Worm (Caenorhabditis elegans) whole organism, L3 larva: Measurements from ENCODE around the gene Y9C9A.16.

Experiments used
- R02D3.7 ChIP-seq: fragments of 150-350 bp; optimal IDR thresholded peaks from 2 replicates; lab custom pipeline; 2014; ENCODE audit warnings: missing biosample characterization, missing genetic modification characterization
- ceh-16 ChIP-seq: sonication (generic microtip); optimal IDR thresholded peaks from 2 replicates; lab custom pipeline; 2017; ENCODE audit warnings: missing biosample characterization, missing genetic modification characterization
- ceh-28 ChIP-seq: fragments of 150-350 bp; optimal IDR thresholded peaks from 2 replicates; lab custom pipeline; 2014; ENCODE audit warnings: missing biosample characterization, missing genetic modification reagents, missing genetic modification characterization
- egl-27 ChIP-seq: sonication (generic microtip); optimal IDR thresholded peaks from 4 replicates; lab custom pipeline; 2017; ENCODE audit warnings: missing biosample characterization, missing genetic modification reagents, missing genetic modification characterization
- fos-1 ChIP-seq: fragments of 150-350 bp; optimal IDR thresholded peaks from 2 replicates; lab custom pipeline; 2014; ENCODE audit warnings: missing biosample characterization, missing genetic modification characterization
- lsy-12 ChIP-seq: sonication (generic microtip); optimal IDR thresholded peaks from 2 replicates; lab custom pipeline; 2016; ENCODE audit warnings: mild to moderate bottlenecking, missing genetic modification characterization, missing compliant biosample characterization
- nfya-1 ChIP-seq: sonication (generic microtip); optimal IDR thresholded peaks from 2 replicates; lab custom pipeline; 2017; ENCODE audit warnings: missing genetic modification characterization, mild to moderate bottlenecking, missing compliant biosample characterization, antibody characterized with exemption, moderate library complexity; ENCODE audit not compliant: insufficient read depth
- nhr-11 ChIP-seq: fragments of 150-350 bp; optimal IDR thresholded peaks from 2 replicates; lab custom pipeline; 2014; ENCODE audit warnings: missing biosample characterization, missing genetic modification characterization
- skn-1 ChIP-seq: fragments of 150-350 bp; optimal IDR thresholded peaks from 2 replicates; lab custom pipeline; 2014; ENCODE audit warnings: missing biosample characterization, missing genetic modification characterization
- unc-39 ChIP-seq: sonication (generic microtip); optimal IDR thresholded peaks from 4 replicates; lab custom pipeline; 2017; ENCODE audit warnings: missing biosample characterization, missing genetic modification characterization
- ztf-11 ChIP-seq: fragments of 150-350 bp; optimal IDR thresholded peaks from 2 replicates; lab custom pipeline; 2014; ENCODE audit warnings: missing biosample characterization, missing genetic modification characterization

DNA sequence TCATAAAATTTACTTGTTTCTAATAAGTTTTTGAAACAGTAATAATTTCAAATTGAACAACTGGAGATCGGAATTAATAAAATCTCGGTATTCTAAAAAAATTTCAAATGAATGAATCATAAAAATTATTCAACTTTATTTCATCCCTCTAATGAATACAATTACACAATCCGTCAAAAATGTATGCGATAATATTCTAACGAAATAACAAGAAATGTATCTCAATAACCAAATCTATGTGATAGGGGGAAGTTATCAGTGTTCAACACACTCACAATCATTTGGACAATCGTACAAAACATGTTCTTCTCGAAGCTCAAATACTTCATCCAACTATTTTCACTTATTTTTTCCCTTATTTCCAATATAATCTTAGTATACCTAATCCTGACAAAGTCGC lies 34.2 kb downstream of the Y9C9A.16 start, which contains the start of gene Y9C9A.5:
- TF ChIP-seq ztf-11 (tag; lab: Kevin White, UChicago) (no peak), nhr-11 (tag; lab: Kevin White, UChicago) (no peak), unc-39 (tag; lab: Kevin White, UChicago) (no peak), fos-1 (tag; lab: Kevin White, UChicago) (no peak), nfya-1 (no peak), ceh-16 (tag; lab: Kevin White, UChicago) (no peak), ceh-28 (no peak), egl-27 (tag; lab: Kevin White, UChicago) (no peak), skn-1 (tag; lab: Kevin White, UChicago) (no peak), lsy-12 (no peak), R02D3.7 (tag; lab: Kevin White, UChicago) (no peak)
